Worm (Caenorhabditis elegans) whole organism, L4 larva: Measurements from ENCODE around the gene str-20.

Experiments used
- D1046.2 ChIP-seq: fragments of 200-800 bp; sonication (Bioruptor generic); IDR thresholded peaks from 2 replicates; pipeline ENCODE4 v1.3.6; 2022; ENCODE audit warnings: missing genetic modification characterization, missing compliant biosample characterization
- F10B5.3 ChIP-seq: sonication (generic microtip); optimal IDR thresholded peaks from 2 replicates; lab custom pipeline; 2016; ENCODE audit warnings: mild to moderate bottlenecking, missing genetic modification characterization, missing compliant biosample characterization
- F26F4.8 ChIP-seq: fragments of 200-800 bp; sonication (Bioruptor generic); conservative IDR thresholded peaks from 2 replicates; pipeline ENCODE4 v1.3.6; 2022; ENCODE audit warnings: missing genetic modification characterization, missing compliant biosample characterization
- F49E8.2 ChIP-seq: sonication (generic microtip); optimal IDR thresholded peaks from 2 replicates; lab custom pipeline; 2016; ENCODE audit warnings: missing compliant biosample characterization, mild to moderate bottlenecking, missing genetic modification characterization, borderline replicate concordance
- R02D3.7 ChIP-seq: fragments of 150-350 bp; sonication (generic microtip); optimal IDR thresholded peaks from 3 replicates; lab custom pipeline; 2014; ENCODE audit warnings: missing biosample characterization, missing genetic modification characterization
- T26A8.4 ChIP-seq: fragments of 200-800 bp; sonication (Bioruptor generic); IDR thresholded peaks from 2 replicates; pipeline ENCODE4 v1.3.6; 2022; ENCODE audit warnings: missing genetic modification characterization, missing compliant biosample characterization
- Y105C5A.15 ChIP-seq: fragments of 200-800 bp; sonication (Bioruptor generic); IDR thresholded peaks from 2 replicates; pipeline ENCODE4 v1.3.6; 2022; ENCODE audit warnings: missing genetic modification characterization, missing compliant biosample characterization
- Y75B8A.6 ChIP-seq: fragments of 200-800 bp; sonication (Bioruptor generic); IDR thresholded peaks from 2 replicates; pipeline ENCODE4 v1.3.6; 2022; ENCODE audit warnings: missing genetic modification reagents, missing genetic modification characterization, missing compliant biosample characterization
- aha-1 ChIP-seq: fragments of 150-350 bp; peaks from one replicate; lab custom pipeline; 2014; ENCODE audit warnings: missing biosample characterization, missing genetic modification characterization
- ama-1 ChIP-seq: fragments of 150-350 bp; optimal IDR thresholded peaks from 2 replicates; lab custom pipeline; 2014; ENCODE audit warnings: inconsistent platforms, mixed read lengths
- attf-4 ChIP-seq: sonication (generic microtip); optimal IDR thresholded peaks from 3 replicates; lab custom pipeline; 2017; ENCODE audit warnings: missing biosample characterization, missing genetic modification characterization
- ceh-44 ChIP-seq: fragments of 200-800 bp; sonication (Bioruptor generic); IDR thresholded peaks from 2 replicates; pipeline ENCODE4 v1.3.6; 2022; ENCODE audit warnings: missing genetic modification reagents, missing genetic modification characterization, missing compliant biosample characterization
- ceh-82 ChIP-seq: sonication (generic microtip); optimal IDR thresholded peaks from 2 replicates; lab custom pipeline; 2017; ENCODE audit warnings: missing biosample characterization, missing genetic modification characterization
- daf-12 ChIP-seq: fragments of 150-350 bp; optimal IDR thresholded peaks from 2 replicates; lab custom pipeline; 2014; ENCODE audit warnings: missing biosample characterization, missing genetic modification reagents, missing genetic modification characterization
- dpl-1 ChIP-seq: fragments of 150-350 bp; optimal IDR thresholded peaks from 2 replicates; lab custom pipeline; 2014; ENCODE audit warnings: missing biosample characterization, missing genetic modification reagents, missing genetic modification characterization
- egl-43 ChIP-seq: fragments of 200-800 bp; sonication (Bioruptor generic); IDR thresholded peaks from 2 replicates; pipeline ENCODE4 v1.3.6; 2022; ENCODE audit warnings: missing genetic modification reagents, missing genetic modification characterization, missing compliant biosample characterization
- fkh-10 ChIP-seq: fragments of 150-350 bp; optimal IDR thresholded peaks from 2 replicates; lab custom pipeline; 2014; ENCODE audit warnings: missing biosample characterization, missing genetic modification reagents, missing genetic modification characterization
- gei-8 ChIP-seq: fragments of 200-800 bp; sonication (Bioruptor generic); optimal IDR thresholded peaks from 2 replicates; lab custom pipeline; 2018; ENCODE audit warnings: mild to moderate bottlenecking, missing genetic modification characterization, missing compliant biosample characterization
- hlh-30 ChIP-seq: sonication (generic microtip); optimal IDR thresholded peaks from 2 replicates; lab custom pipeline; 2017; ENCODE audit warnings: antibody characterized with exemption, mild to moderate bottlenecking, missing genetic modification characterization, missing compliant biosample characterization; ENCODE audit not compliant: insufficient read depth
- jun-1 ChIP-seq: fragments of 150-350 bp; optimal IDR thresholded peaks from 2 replicates; lab custom pipeline; 2014; ENCODE audit warnings: missing biosample characterization, missing genetic modification reagents, missing genetic modification characterization
- lim-7 ChIP-seq: fragments of 200-800 bp; sonication (Bioruptor generic); IDR thresholded peaks from 2 replicates; pipeline ENCODE4 v1.3.6; 2022; ENCODE audit warnings: missing genetic modification characterization, missing compliant biosample characterization
- lin-1 ChIP-seq: fragments of 200-800 bp; sonication (Bioruptor generic); IDR thresholded peaks from 2 replicates; pipeline ENCODE4 v1.3.6; 2022; ENCODE audit warnings: missing genetic modification reagents, missing genetic modification characterization, missing compliant biosample characterization
- lin-39 ChIP-seq: fragments of 150-350 bp; optimal IDR thresholded peaks from 2 replicates; lab custom pipeline; 2014; ENCODE audit warnings: missing biosample characterization, missing genetic modification reagents, missing genetic modification characterization
- lsy-2 ChIP-seq, 2 experiments: fragments of 150-350 bp in 1 of 2; sonication (generic microtip) in 1 of 2; optimal IDR thresholded peaks; 2 replicates each; lab custom pipeline; 2014 to 2017; ENCODE audit warnings: missing biosample characterization in 2 of 2, missing genetic modification characterization in 2 of 2
- madf-9 ChIP-seq: fragments of 200-800 bp; sonication (Bioruptor generic); conservative IDR thresholded peaks from 2 replicates; pipeline ENCODE4 v1.3.6; 2022; ENCODE audit warnings: missing genetic modification reagents, missing genetic modification characterization, missing compliant biosample characterization
- mdl-1 ChIP-seq, 2 experiments: fragments of 150-350 bp in 1 of 2; sonication (generic microtip) in 1 of 2; optimal IDR thresholded peaks; 2 replicates each; lab custom pipeline; 2014 to 2017; ENCODE audit warnings: missing biosample characterization in 2 of 2, missing genetic modification characterization in 2 of 2
- mdt-29 ChIP-seq: fragments of 200-800 bp; sonication (Bioruptor generic); IDR thresholded peaks from 2 replicates; pipeline ENCODE4 v1.3.6; 2022; ENCODE audit warnings: missing genetic modification reagents, missing genetic modification characterization, missing compliant biosample characterization
- mes-2 ChIP-seq: sonication (generic microtip); optimal IDR thresholded peaks from 2 replicates; lab custom pipeline; 2016; ENCODE audit warnings: missing genotype, mild to moderate bottlenecking, missing genetic modification characterization, missing compliant biosample characterization; ENCODE audit not compliant: poor library complexity, severe bottlenecking
- mxl-2 ChIP-seq: fragments of 200-800 bp; sonication (Bioruptor generic); conservative IDR thresholded peaks from 2 replicates; pipeline ENCODE4 v1.3.6; 2022; ENCODE audit warnings: missing genetic modification reagents, missing genetic modification characterization, missing compliant biosample characterization
- mxl-3 ChIP-seq: fragments of 200-800 bp; sonication (Bioruptor generic); optimal IDR thresholded peaks from 2 replicates; lab custom pipeline; 2018; ENCODE audit warnings: mild to moderate bottlenecking, missing genetic modification characterization, missing compliant biosample characterization
- nhr-237 ChIP-seq: sonication (generic microtip); optimal IDR thresholded peaks from 2 replicates; lab custom pipeline; 2017; ENCODE audit warnings: missing biosample characterization, missing genetic modification characterization
- nhr-25 ChIP-seq: sonication (generic microtip); optimal IDR thresholded peaks from 2 replicates; lab custom pipeline; 2017; ENCODE audit warnings: missing genetic modification characterization, mild to moderate bottlenecking, missing compliant biosample characterization, antibody characterized with exemption, moderate library complexity, borderline replicate concordance; ENCODE audit not compliant: insufficient read depth
- nhr-28 ChIP-seq: fragments of 150-350 bp; optimal IDR thresholded peaks from 2 replicates; lab custom pipeline; 2014; ENCODE audit warnings: missing biosample characterization, missing genetic modification characterization
- nhr-42 ChIP-seq: fragments of 200-800 bp; sonication (Bioruptor generic); IDR thresholded peaks from 2 replicates; pipeline ENCODE4 v1.3.6; 2022; ENCODE audit warnings: missing genetic modification characterization, missing compliant biosample characterization
- pha-4 ChIP-seq, 2 experiments: fragments of 150-350 bp in 1 of 2; fragments of 200-800 bp in 1 of 2; sonication (Bioruptor generic) in 1 of 2; IDR thresholded peaks in 1 of 2; optimal IDR thresholded peaks in 1 of 2; 2 replicates each; pipeline versions ENCODE4 v1.3.6 to Lab custom; 2014 to 2022; ENCODE audit warnings: missing genetic modification characterization in 2 of 2, missing genetic modification reagents in 2 of 2, missing biosample characterization in 1 of 2, missing compliant biosample characterization in 1 of 2
- pqm-1 ChIP-seq: sonication (generic microtip); optimal IDR thresholded peaks from 2 replicates; lab custom pipeline; 2017; ENCODE audit warnings: missing biosample characterization, missing genetic modification characterization
- rbr-2 ChIP-seq: sonication (generic microtip); optimal IDR thresholded peaks from 2 replicates; lab custom pipeline; 2016; ENCODE audit warnings: missing genotype, missing genetic modification characterization, missing compliant biosample characterization
- sdz-12 ChIP-seq: fragments of 200-800 bp; sonication (Bioruptor generic); optimal IDR thresholded peaks from 2 replicates; lab custom pipeline; 2018; ENCODE audit warnings: mild to moderate bottlenecking, missing genetic modification characterization, missing compliant biosample characterization
- set-16 ChIP-seq: fragments of 200-800 bp; sonication (Bioruptor generic); IDR thresholded peaks from 2 replicates; pipeline ENCODE4 v1.3.6; 2022; ENCODE audit warnings: missing genetic modification reagents, missing genetic modification characterization, missing compliant biosample characterization
- snpc-4 ChIP-seq: fragments of 150-350 bp; optimal IDR thresholded peaks from 2 replicates; lab custom pipeline; 2014; ENCODE audit warnings: missing biosample characterization, missing genetic modification characterization
- spr-3 ChIP-seq: fragments of 200-800 bp; sonication (Bioruptor generic); optimal IDR thresholded peaks from 2 replicates; lab custom pipeline; 2018; ENCODE audit warnings: mild to moderate bottlenecking, missing genetic modification characterization, missing compliant biosample characterization
- unc-130 ChIP-seq: sonication (generic microtip); optimal IDR thresholded peaks from 2 replicates; lab custom pipeline; 2016; ENCODE audit warnings: missing genetic modification reagents, missing genetic modification characterization, missing compliant biosample characterization
- unc-39 ChIP-seq: sonication (generic microtip); optimal IDR thresholded peaks from 2 replicates; lab custom pipeline; 2017; ENCODE audit warnings: missing biosample characterization, missing genetic modification characterization
- unc-62 ChIP-seq, 3 experiments: fragments of 150-350 bp in 1 of 3; sonication (generic microtip); optimal IDR thresholded peaks in 2 of 3; peaks in 1 of 3; 1 replicate in 1 of 3; 2 replicates in 2 of 3; lab custom pipeline; 2014 to 2017; ENCODE audit warnings: missing biosample characterization in 3 of 3, missing genetic modification characterization in 3 of 3, missing genetic modification reagents in 3 of 3, missing genotype in 1 of 3
- zfp-3 ChIP-seq: fragments of 200-800 bp; sonication (Bioruptor generic); conservative IDR thresholded peaks from 2 replicates; pipeline ENCODE4 v1.3.6; 2022; ENCODE audit warnings: missing genetic modification reagents, missing genetic modification characterization, missing compliant biosample characterization
- zip-2 ChIP-seq: fragments of 150-350 bp; optimal IDR thresholded peaks from 2 replicates; lab custom pipeline; 2014; ENCODE audit warnings: missing biosample characterization, missing genetic modification characterization
- ztf-7 ChIP-seq: fragments of 150-350 bp; optimal IDR thresholded peaks from 2 replicates; lab custom pipeline; 2014; ENCODE audit warnings: missing biosample characterization, missing genetic modification characterization

Gene str-20

DNA sequence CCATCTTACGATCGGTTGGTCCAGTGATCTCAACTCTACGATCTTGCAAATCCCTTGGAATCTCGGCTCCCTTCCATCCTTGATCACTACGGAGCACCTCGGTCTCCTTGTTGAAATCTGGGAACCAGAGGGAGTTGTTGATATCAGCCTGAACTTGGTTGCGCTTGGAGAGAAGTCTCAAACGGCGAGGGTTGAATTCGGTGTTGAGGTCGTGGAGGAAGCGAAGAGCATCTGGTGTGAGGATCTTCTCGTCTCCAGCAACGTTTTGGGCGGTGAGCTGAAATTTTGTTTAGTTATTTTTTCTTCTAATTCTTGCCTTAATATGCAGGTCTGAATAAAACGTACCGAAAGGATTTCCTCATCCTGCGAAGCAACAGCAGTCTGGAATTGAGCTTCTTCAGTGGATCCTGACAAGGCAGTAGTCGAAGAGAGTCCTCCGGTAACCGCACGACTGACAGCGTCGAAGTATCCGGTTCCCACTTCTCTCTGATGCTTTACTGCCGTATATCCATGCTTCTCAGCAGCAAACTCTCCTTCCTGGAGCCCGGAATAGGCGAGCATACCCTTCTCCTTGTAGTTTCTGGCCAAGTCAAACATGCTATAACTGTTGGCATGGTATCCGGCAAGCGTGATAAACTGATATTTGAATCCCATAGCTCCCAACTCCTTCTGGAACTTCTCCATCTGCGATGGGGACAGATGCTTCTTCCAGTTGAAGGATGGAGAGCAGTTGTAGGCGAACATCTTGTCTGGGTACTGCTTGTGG is 30.3 kb upstream of the str-20 start (continued):
- no peak for TF ChIP-seq lim-7
- no peak for TF ChIP-seq lin-1 (GFP tag; lab: Robert Waterston, UW)
- peak; percentile 58; the same call in 1 of the 2 replicates for TF ChIP-seq T26A8.4
- no peak for TF ChIP-seq unc-39 (tag; lab: Kevin White, UChicago)
- no peak for TF ChIP-seq ztf-7 (tag; lab: Kevin White, UChicago)
- TF ChIP-seq nhr-28 (tag; lab: Kevin White, UChicago), result no peak
- TF ChIP-seq dpl-1 (GFP tag; lab: Kevin White, UChicago), result no peak
- TF ChIP-seq attf-4 (tag; lab: Kevin White, UChicago), result no peak
- no peak for TF ChIP-seq fkh-10 (GFP tag; lab: Kevin White, UChicago)
- TF ChIP-seq hlh-30 (tag; lab: Kevin White, UChicago), result no peak
- TF ChIP-seq F10B5.3, result no peak
- TF ChIP-seq nhr-237 (tag; lab: Kevin White, UChicago), result no peak
- TF ChIP-seq zfp-3 (GFP tag; lab: Robert Waterston, UW), result no peak
- TF ChIP-seq D1046.2 (GFP tag; lab: Robert Waterston, UW), result no peak
- peak; percentile 96 for TF ChIP-seq aha-1 (tag; lab: Kevin White, UChicago)
- no peak for TF ChIP-seq mes-2 (tag; lab: Kevin White, UChicago)
- TF ChIP-seq egl-43, result no peak
- TF ChIP-seq R02D3.7, result no peak
- TF ChIP-seq pqm-1, result no peak
- no peak; the same call in 1 of the 2 replicates for TF ChIP-seq pha-4 (GFP tag; IDR thresholded peaks at IDR 0.05; lab: Robert Waterston, UW)
- TF ChIP-seq pha-4 (tag; optimal IDR thresholded peaks at IDR 0.05; lab: Kevin White, UChicago), result no peak
- no peak; the same call in 1 of the 2 replicates for TF ChIP-seq mxl-2
- TF ChIP-seq spr-3 (GFP tag; lab: Kevin White, UChicago), result no peak
- TF ChIP-seq unc-130, result no peak
- TF ChIP-seq zip-2 (tag; lab: Kevin White, UChicago), result no peak
- peak; percentile 93 for TF ChIP-seq ama-1 (lab: Kevin White, UChicago)
- no peak for TF ChIP-seq Y105C5A.15 (GFP tag; lab: Robert Waterston, UW)
- TF ChIP-seq lin-39 (tag; lab: Kevin White, UChicago), result no peak
- peak; percentile 2 for TF ChIP-seq nhr-25 (tag; lab: Kevin White, UChicago)

DNA sequence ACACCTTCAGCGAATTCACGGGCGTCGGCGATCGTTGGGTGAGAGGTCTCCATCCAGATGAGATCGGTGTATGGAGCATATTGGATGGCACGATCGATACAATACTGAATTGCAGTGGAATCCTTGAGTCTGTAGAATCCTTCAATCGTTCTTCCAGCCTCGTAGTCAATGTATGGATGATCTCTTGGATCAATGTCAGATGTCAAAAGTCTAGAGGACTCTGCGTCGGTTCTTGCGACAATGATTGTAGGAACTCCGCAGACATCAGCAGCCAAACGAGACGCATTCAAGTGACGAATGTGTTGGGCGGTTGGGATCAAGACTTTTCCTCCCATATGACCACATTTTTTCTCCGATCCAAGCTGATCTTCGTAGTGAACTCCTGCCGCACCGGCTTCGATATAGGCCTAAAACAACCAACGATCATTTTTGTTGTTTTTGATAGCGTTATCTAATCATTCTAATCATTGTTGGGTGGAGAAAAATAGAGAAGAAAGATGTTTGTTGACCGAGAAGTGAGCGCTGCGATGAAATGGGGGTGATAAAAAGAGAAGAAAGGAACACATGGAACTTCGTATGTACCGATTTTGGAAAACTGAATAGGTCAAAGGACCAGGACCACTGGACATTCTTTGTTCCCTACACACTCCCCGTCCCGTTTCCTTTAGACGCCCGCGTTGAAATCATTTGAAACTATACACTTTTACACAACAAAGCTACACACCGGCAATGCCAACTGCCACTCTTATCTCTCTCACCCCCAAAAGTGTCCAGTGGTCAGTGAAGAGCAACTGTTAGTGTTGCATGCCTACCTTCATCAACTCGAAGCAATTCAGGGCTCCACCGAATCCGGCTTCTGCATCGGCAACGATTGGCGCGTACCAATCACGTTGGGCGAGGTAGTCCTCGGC is 29.4 kb upstream of the str-20 start:
- TF ChIP-seq pqm-1 (peak; percentile 44), ceh-82 (no peak), ceh-44 (no peak), Y75B8A.6 (GFP tag; lab: Robert Waterston, UW) (no peak), mdt-29 (no peak), F49E8.2 (tag; lab: Kevin White, UChicago) (no peak), spr-3 (GFP tag; lab: Kevin White, UChicago) (no peak), madf-9 (GFP tag; lab: Robert Waterston, UW) (no peak), daf-12 (no peak), rbr-2 (no peak), set-16 (GFP tag; lab: Robert Waterston, UW) (no peak), gei-8 (no peak), lsy-2 (tag; optimal IDR thresholded peaks at IDR 0.05; lab: Kevin White, UChicago) (no peak), jun-1 (tag; lab: Kevin White, UChicago) (no peak), mdl-1 (tag; optimal IDR thresholded peaks at IDR 0.05; lab: Kevin White, UChicago) (no peak), sdz-12 (no peak), F26F4.8 (GFP tag; lab: Robert Waterston, UW) (no peak), attf-4 (tag; lab: Kevin White, UChicago) (no peak), unc-62 (GFP tag; optimal IDR thresholded peaks at IDR 0.05 in 1 of 2; lab: Kevin White, UChicago) (no peak), unc-62 (tag; optimal IDR thresholded peaks at IDR 0.05; lab: Kevin White, UChicago) (no peak), nhr-42 (GFP tag; lab: Robert Waterston, UW) (peak; percentile 24; the same call in 1 of the 2 replicates), snpc-4 (tag; lab: Kevin White, UChicago) (no peak), mxl-3 (GFP tag; lab: Kevin White, UChicago) (no peak)
